Worm (Caenorhabditis elegans) whole organism, L4 larva: ENCODE measurements around the gene pipp-4P.

Experiments
- aly-2 ChIP-seq: sonication (generic microtip); optimal IDR thresholded peaks from 2 replicates; lab custom pipeline; 2018; ENCODE audit warnings: missing biosample characterization, missing genetic modification characterization
- ama-1 ChIP-seq: fragments of 150-350 bp; optimal IDR thresholded peaks from 2 replicates; lab custom pipeline; 2014; ENCODE audit warnings: inconsistent platforms, mixed read lengths
- arid-1 ChIP-seq: fragments of 200-800 bp; sonication (Bioruptor generic); conservative IDR thresholded peaks from 2 replicates; pipeline ENCODE4 v1.3.6; 2022; ENCODE audit warnings: missing genetic modification reagents, missing genetic modification characterization, missing compliant biosample characterization
- ceh-28 ChIP-seq: fragments of 150-350 bp; optimal IDR thresholded peaks from 2 replicates; lab custom pipeline; 2014; ENCODE audit warnings: missing biosample characterization, missing genetic modification reagents, missing genetic modification characterization
- ces-1 ChIP-seq: fragments of 150-350 bp; sonication (generic microtip); optimal IDR thresholded peaks from 4 replicates; lab custom pipeline; 2014; ENCODE audit warnings: missing biosample characterization, missing genetic modification reagents, missing genetic modification characterization
- fkh-10 ChIP-seq: fragments of 150-350 bp; optimal IDR thresholded peaks from 2 replicates; lab custom pipeline; 2014; ENCODE audit warnings: missing biosample characterization, missing genetic modification reagents, missing genetic modification characterization
- hmg-1.1 ChIP-seq: fragments of 200-800 bp; sonication (Bioruptor generic); IDR thresholded peaks from 2 replicates; pipeline ENCODE4 v1.3.6; 2022; ENCODE audit warnings: missing genetic modification reagents, missing genetic modification characterization, missing compliant biosample characterization
- nhr-102 ChIP-seq: sonication (generic microtip); optimal IDR thresholded peaks from 2 replicates; lab custom pipeline; 2016; ENCODE audit warnings: mild to moderate bottlenecking, missing genetic modification characterization, moderate library complexity, missing compliant biosample characterization
- nhr-11 ChIP-seq: fragments of 150-350 bp; optimal IDR thresholded peaks from 2 replicates; lab custom pipeline; 2014; ENCODE audit warnings: missing biosample characterization, missing genetic modification characterization
- nhr-237 ChIP-seq: sonication (generic microtip); optimal IDR thresholded peaks from 2 replicates; lab custom pipeline; 2017; ENCODE audit warnings: missing biosample characterization, missing genetic modification characterization
- nhr-77 ChIP-seq: fragments of 150-350 bp; optimal IDR thresholded peaks from 2 replicates; lab custom pipeline; 2014; ENCODE audit warnings: missing biosample characterization, missing genetic modification characterization
- pqm-1 ChIP-seq: sonication (generic microtip); optimal IDR thresholded peaks from 2 replicates; lab custom pipeline; 2017; ENCODE audit warnings: missing biosample characterization, missing genetic modification characterization
- skn-1 ChIP-seq: fragments of 150-350 bp; optimal IDR thresholded peaks from 2 replicates; lab custom pipeline; 2014; ENCODE audit warnings: missing biosample characterization, missing genetic modification characterization
- unc-39 ChIP-seq: sonication (generic microtip); optimal IDR thresholded peaks from 2 replicates; lab custom pipeline; 2017; ENCODE audit warnings: missing biosample characterization, missing genetic modification characterization

DNA sequence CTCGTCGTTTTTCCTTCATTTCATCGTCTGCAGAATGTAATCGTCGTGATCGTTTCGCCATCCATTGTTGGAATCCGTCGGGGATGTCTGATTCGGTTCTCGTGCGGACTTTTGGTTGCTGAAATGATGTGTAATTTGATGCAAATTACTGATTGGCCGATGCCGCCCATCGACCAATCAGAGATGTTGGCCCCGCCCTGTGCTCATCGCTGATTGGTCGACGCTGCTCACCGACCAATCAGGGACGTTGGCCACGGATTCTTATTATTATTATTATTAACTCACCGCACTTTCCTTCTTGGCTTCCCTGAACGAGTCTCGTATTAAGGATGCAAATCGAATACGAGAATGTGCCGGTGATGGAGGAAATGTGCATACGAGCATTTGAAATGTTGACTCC, 25.0 kb upstream of the pipp-4P start:
- no peak for TF ChIP-seq skn-1 (tag; lab: Kevin White, UChicago)
- TF ChIP-seq aly-2 (tag; lab: Kevin White, UChicago): no peak
- no peak for TF ChIP-seq ama-1 (lab: Kevin White, UChicago)
- no peak for TF ChIP-seq arid-1
- no peak for TF ChIP-seq nhr-237
- no peak for TF ChIP-seq hmg-1.1 (GFP tag; lab: Robert Waterston, UW)
- no peak for TF ChIP-seq ces-1 (GFP tag; lab: Kevin White, UChicago)
- TF ChIP-seq pqm-1: no peak
- TF ChIP-seq nhr-102 (tag; lab: Kevin White, UChicago): no peak
- TF ChIP-seq nhr-11 (tag; lab: Kevin White, UChicago): no peak
- TF ChIP-seq ceh-28: no peak
- TF ChIP-seq nhr-77 (tag; lab: Kevin White, UChicago): no peak
- TF ChIP-seq fkh-10: no peak
- TF ChIP-seq unc-39 (tag; lab: Kevin White, UChicago): no peak
